Fruit fly (Drosophila melanogaster) whole organism, embryonic: ENCODE results near the gene Mgstl.

Experiments
- Adf1 ChIP-seq: fragments of 200-800 bp; sonication (Bioruptor generic); IDR thresholded peaks from 2 replicates; pipeline ENCODE4 v1.3.6; 2022; ENCODE audit warnings: missing biosample characterization, missing genetic modification characterization
- Bgb ChIP-seq: fragments of 200-800 bp; sonication (Bioruptor generic); IDR thresholded peaks from 2 replicates; pipeline ENCODE4 v1.3.6; 2022; ENCODE audit warnings: missing biosample characterization, missing genetic modification characterization; ENCODE audit not compliant: partially characterized antibody
- Bteb2 ChIP-seq: fragments of 200-800 bp; sonication (Bioruptor generic); optimal IDR thresholded peaks from 2 replicates; lab custom pipeline; 2016; ENCODE audit warnings: missing biosample characterization, missing genetic modification characterization
- CG11695 ChIP-seq: fragments of 200-800 bp; sonication (Bioruptor generic); IDR thresholded peaks from 3 replicates; pipeline ENCODE4 v1.3.6; 2022; ENCODE audit warnings: missing biosample characterization, missing genetic modification characterization
- CG14667 ChIP-seq: fragments of 200-800 bp; sonication (Bioruptor generic); IDR thresholded peaks from 2 replicates; pipeline ENCODE4 v1.3.6; 2022; ENCODE audit warnings: missing biosample characterization, missing genetic modification characterization
- CG17186 ChIP-seq: fragments of 200-800 bp; sonication (Bioruptor generic); optimal IDR thresholded peaks from 3 replicates; lab custom pipeline; 2017; ENCODE audit warnings: missing biosample characterization, missing genetic modification reagents, missing genetic modification characterization
- CG1792 ChIP-seq: fragments of 200-800 bp; sonication (Bioruptor generic); optimal IDR thresholded peaks from 2 replicates; lab custom pipeline; 2016; ENCODE audit warnings: missing biosample characterization, missing genetic modification characterization
- CG18619 ChIP-seq: fragments of 200-800 bp; sonication (Bioruptor generic); optimal IDR thresholded peaks from 3 replicates; lab custom pipeline; 2017; ENCODE audit warnings: missing biosample characterization, mild to moderate bottlenecking, missing genetic modification characterization
- CG2678 ChIP-seq: fragments of 200-800 bp; sonication (Bioruptor generic); optimal IDR thresholded peaks from 3 replicates; lab custom pipeline; 2019; ENCODE audit warnings: missing biosample characterization, mild to moderate bottlenecking, missing genetic modification characterization, moderate library complexity
- CG30431 ChIP-seq: fragments of 200-800 bp; sonication (Bioruptor generic); optimal IDR thresholded peaks from 2 replicates; lab custom pipeline; 2017; ENCODE audit warnings: missing biosample characterization, missing genetic modification characterization
- CG34224 ChIP-seq: fragments of 200-800 bp; sonication (Bioruptor generic); IDR thresholded peaks from 3 replicates; pipeline ENCODE4 v1.3.6; 2022; ENCODE audit warnings: missing biosample characterization, missing genetic modification characterization; ENCODE audit not compliant: partially characterized antibody
- CG3726 ChIP-seq: fragments of 200-800 bp; sonication (Bioruptor generic); IDR thresholded peaks from 3 replicates; pipeline ENCODE4, ENCODE4 v1.3.6; 2022; ENCODE audit warnings: missing biosample characterization, missing genetic modification characterization
- CG3847 ChIP-seq: fragments of 200-800 bp; sonication (Bioruptor generic); IDR thresholded peaks from 2 replicates; pipeline ENCODE4 v1.3.6; 2022; ENCODE audit warnings: missing biosample characterization, missing genetic modification characterization
- CG42726 ChIP-seq: fragments of 200-800 bp; sonication (Bioruptor generic); IDR thresholded peaks from 2 replicates; pipeline ENCODE4 v1.3.6; 2022; ENCODE audit warnings: missing biosample characterization, missing genetic modification characterization; ENCODE audit not compliant: partially characterized antibody
- CG4854 ChIP-seq: fragments of 200-800 bp; sonication (Bioruptor generic); optimal IDR thresholded peaks from 2 replicates; lab custom pipeline; 2016; ENCODE audit warnings: missing biosample characterization, missing genetic modification characterization, inconsistent platforms
- CG8089 ChIP-seq: fragments of 200-800 bp; sonication (Bioruptor generic); optimal IDR thresholded peaks from 3 replicates; lab custom pipeline; 2016; ENCODE audit warnings: missing biosample characterization, missing genetic modification characterization
- CG9932 ChIP-seq: fragments of 200-800 bp; sonication (Bioruptor generic); IDR thresholded peaks from 2 replicates; pipeline ENCODE4 v1.3.6; 2022; ENCODE audit warnings: missing biosample characterization, missing genetic modification characterization
- Dek ChIP-seq: fragments of 200-800 bp; sonication (Bioruptor generic); optimal IDR thresholded peaks from 3 replicates; lab custom pipeline; 2019; ENCODE audit warnings: missing biosample characterization, mild to moderate bottlenecking, missing genetic modification characterization, moderate library complexity
- E2f1 ChIP-seq: fragments of 200-800 bp; sonication (Bioruptor generic); IDR thresholded peaks from 2 replicates; pipeline ENCODE4 v1.3.6; 2022; ENCODE audit warnings: missing biosample characterization, missing genetic modification characterization
- Elba2 ChIP-seq: fragments of 200-800 bp; sonication (Bioruptor generic); optimal IDR thresholded peaks from 3 replicates; lab custom pipeline; 2016; ENCODE audit warnings: missing biosample characterization, missing genetic modification characterization
- H15 ChIP-seq: fragments of 200-800 bp; sonication (Bioruptor generic); IDR thresholded peaks from 3 replicates; pipeline ENCODE4 v1.3.6; 2022; ENCODE audit warnings: missing biosample characterization, missing genetic modification characterization
- HmgD ChIP-seq: fragments of 200-800 bp; sonication (Bioruptor generic); optimal IDR thresholded peaks from 3 replicates; lab custom pipeline; 2016; ENCODE audit warnings: missing biosample characterization, missing genetic modification characterization
- Hr78 ChIP-seq, 2 experiments: fragments of 200-800 bp in 1 of 2; fragments of >200 bp in 1 of 2; sonication (Bioruptor generic) in 1 of 2; optimal IDR thresholded peaks; 2 replicates each; lab custom pipeline; 2017 to 2019; ENCODE audit warnings: missing biosample characterization in 2 of 2, missing genetic modification characterization in 2 of 2, mild to moderate bottlenecking in 1 of 2, moderate library complexity in 1 of 2
- Lim3 ChIP-seq: fragments of 200-800 bp; sonication (Bioruptor generic); IDR thresholded peaks from 2 replicates; pipeline ENCODE4 v1.3.6; 2022; ENCODE audit warnings: missing biosample characterization, missing genetic modification characterization
- NFAT ChIP-seq: fragments of 200-800 bp; sonication (Bioruptor generic); IDR thresholded peaks from 2 replicates; pipeline ENCODE4 v1.3.6; 2022; ENCODE audit warnings: missing biosample characterization, missing genetic modification characterization
- Nf-YA ChIP-seq: fragments of 200-800 bp; sonication (Bioruptor generic); IDR thresholded peaks from 2 replicates; pipeline ENCODE4 v1.3.6; 2022; ENCODE audit warnings: missing biosample characterization, missing genetic modification characterization
- Stat92E ChIP-seq, 3 experiments: fragments of >200 bp in 2 of 3; fragments of 200-800 bp in 1 of 3; sonication (Bioruptor generic) in 1 of 3; optimal IDR thresholded peaks; 2 replicates each; lab custom pipeline; 2017 to 2019; ENCODE audit warnings: missing biosample characterization in 3 of 3, missing genetic modification characterization in 3 of 3, mild to moderate bottlenecking in 1 of 3, moderate library complexity in 1 of 3
- Trl ChIP-seq, 3 experiments: fragments of >200 bp in 2 of 3; fragments of 200-800 bp in 1 of 3; sonication (Bioruptor generic) in 1 of 3; optimal IDR thresholded peaks; 2 replicates in 1 of 3; 3 replicates in 2 of 3; lab custom pipeline; 2016 to 2017; ENCODE audit warnings: missing biosample characterization in 1 of 3, missing genetic modification characterization in 1 of 3
- cato ChIP-seq: fragments of 200-800 bp; sonication (Bioruptor generic); optimal IDR thresholded peaks from 2 replicates; lab custom pipeline; 2016; ENCODE audit warnings: missing biosample characterization, missing genetic modification characterization, borderline replicate concordance
- cwo ChIP-seq: fragments of 200-800 bp; sonication (Bioruptor generic); optimal IDR thresholded peaks from 3 replicates; lab custom pipeline; 2017; ENCODE audit warnings: missing biosample characterization, missing genetic modification characterization, mild to moderate bottlenecking, moderate library complexity, missing genetic modification reagents
- eve ChIP-seq, 2 experiments: fragments of >200 bp; optimal IDR thresholded peaks; 2 replicates each; lab custom pipeline; 2017; ENCODE audit warnings: missing biosample characterization in 2 of 2, missing genetic modification characterization in 2 of 2
- gfzf ChIP-seq: fragments of 200-800 bp; sonication (Bioruptor generic); optimal IDR thresholded peaks from 2 replicates; lab custom pipeline; 2016; ENCODE audit warnings: missing biosample characterization, mild to moderate bottlenecking, missing genetic modification characterization, moderate library complexity
- klu ChIP-seq: fragments of 200-800 bp; sonication (Bioruptor generic); IDR thresholded peaks from 2 replicates; pipeline ENCODE4 v1.3.6; 2022; ENCODE audit warnings: missing biosample characterization, missing genetic modification characterization
- maf-S ChIP-seq: fragments of 200-800 bp; sonication (Bioruptor generic); optimal IDR thresholded peaks from 2 replicates; lab custom pipeline; 2016; ENCODE audit warnings: missing biosample characterization, missing genetic modification characterization
- mld ChIP-seq: fragments of 200-800 bp; sonication (Bioruptor generic); IDR thresholded peaks from 3 replicates; pipeline ENCODE4 v1.3.6; 2022; ENCODE audit warnings: missing biosample characterization, missing genetic modification characterization; ENCODE audit not compliant: partially characterized antibody
- nau ChIP-seq: fragments of 200-800 bp; sonication (Bioruptor generic); optimal IDR thresholded peaks from 3 replicates; lab custom pipeline; 2017; ENCODE audit warnings: missing biosample characterization, mild to moderate bottlenecking, missing genetic modification characterization, missing genetic modification reagents
- nerfin-2 ChIP-seq: fragments of 200-800 bp; sonication (Bioruptor generic); IDR thresholded peaks from 2 replicates; pipeline ENCODE4 v1.3.6; 2022; ENCODE audit warnings: missing biosample characterization, missing genetic modification characterization; ENCODE audit not compliant: partially characterized antibody
- oc ChIP-seq: fragments of 200-800 bp; sonication (Bioruptor generic); optimal IDR thresholded peaks from 2 replicates; lab custom pipeline; 2018; ENCODE audit warnings: missing biosample characterization, mild to moderate bottlenecking, missing genetic modification characterization, moderate library complexity
- pros ChIP-seq: fragments of 200-800 bp; sonication (Bioruptor generic); optimal IDR thresholded peaks from 3 replicates; lab custom pipeline; 2019; ENCODE audit warnings: missing biosample characterization, mild to moderate bottlenecking, missing genetic modification characterization, moderate library complexity
- pum ChIP-seq: fragments of 200-800 bp; sonication (Bioruptor generic); optimal IDR thresholded peaks from 2 replicates; lab custom pipeline; 2016; ENCODE audit warnings: missing biosample characterization, missing genetic modification characterization
- ranshi ChIP-seq: fragments of 200-800 bp; sonication (Bioruptor generic); IDR thresholded peaks from 2 replicates; pipeline ENCODE4 v1.3.6; 2022; ENCODE audit warnings: missing biosample characterization, missing genetic modification characterization
- schlank ChIP-seq: fragments of 200-800 bp; sonication (Bioruptor generic); optimal IDR thresholded peaks from 2 replicates; lab custom pipeline; 2018; ENCODE audit warnings: missing biosample characterization, mild to moderate bottlenecking, missing genetic modification characterization
- scrt ChIP-seq: fragments of 200-800 bp; sonication (Bioruptor generic); optimal IDR thresholded peaks from 2 replicates; lab custom pipeline; 2018; ENCODE audit warnings: missing biosample characterization, mild to moderate bottlenecking, missing genetic modification characterization, moderate library complexity
- sna ChIP-seq: fragments of 200-800 bp; sonication (Bioruptor generic); IDR thresholded peaks from 2 replicates; pipeline ENCODE4 v1.3.6; 2022; ENCODE audit warnings: missing biosample characterization, missing genetic modification characterization; ENCODE audit not compliant: partially characterized antibody
- ssp ChIP-seq: fragments of 200-800 bp; sonication (Bioruptor generic); IDR thresholded peaks from 2 replicates; pipeline ENCODE4 v1.3.6; 2022; ENCODE audit warnings: missing biosample characterization, missing genetic modification characterization
- vvl ChIP-seq: fragments of 200-800 bp; sonication (Bioruptor generic); IDR thresholded peaks from 2 replicates; pipeline ENCODE4 v1.3.6; 2022; ENCODE audit warnings: missing biosample characterization, missing genetic modification characterization
- zen2 ChIP-seq: fragments of 200-800 bp; sonication (Bioruptor generic); IDR thresholded peaks from 3 replicates; pipeline ENCODE4 v1.3.6; 2022; ENCODE audit warnings: missing biosample characterization, missing genetic modification characterization; ENCODE audit not compliant: partially characterized antibody

The Mgstl gene

dm6 chrX:21042638-21043513, 951 bp downstream of the Mgstl start (continued):
- TF ChIP-seq Dek (tag; lab: Kevin White, UChicago) (peak; percentile 90), Elba2 (no peak), Hr78 (GFP tag; optimal IDR thresholded peaks at IDR 0.05; lab: Kevin White, UChicago) (peak in 1 of 2 experiments; percentile 66), cwo (GFP tag; lab: Kevin White, UChicago) (peak; percentile 86), pros (GFP tag; lab: Kevin White, UChicago) (peak; percentile 45), nau (GFP tag; lab: Kevin White, UChicago) (peak; percentile 81), CG1792 (no peak), nerfin-2 (GFP tag; lab: Robert Waterston, UW) (no peak), klu (peak; percentile 75), sna (0 out of 2 replicates have a peak, but pooled peaks have one; percentile 13), CG2678 (tag; lab: Kevin White, UChicago) (peak; percentile 94), CG3847 (GFP tag; lab: Robert Waterston, UW) (peak; percentile 85), CG8089 (GFP tag; lab: Kevin White, UChicago) (no peak), mld (GFP tag; lab: Robert Waterston, UW) (no peak), Trl (optimal IDR thresholded peaks at IDR 0.05; lab: Kevin White, UChicago) (no peak), Trl (GFP tag; optimal IDR thresholded peaks at IDR 0.05; lab: Kevin White, UChicago) (no peak), CG9932 (GFP tag; lab: Robert Waterston, UW) (peak; percentile 91), ranshi (peak; percentile 89), NFAT (peak; percentile 76), maf-S (GFP tag; lab: Kevin White, UChicago) (no peak), schlank (tag; lab: Kevin White, UChicago) (peak; percentile 60), gfzf (GFP tag; lab: Kevin White, UChicago) (no peak), CG34224 (GFP tag; lab: Robert Waterston, UW) (no peak), Bgb (GFP tag; lab: Robert Waterston, UW) (no peak; the same call in 1 of the 2 replicates), CG3726 (GFP tag; lab: Robert Waterston, UW) (0 out of 3 replicates have a peak, but pooled peaks have one; percentile 66), HmgD (GFP tag; lab: Kevin White, UChicago) (no peak), cato (GFP tag; lab: Kevin White, UChicago) (peak; percentile 42), CG18619 (GFP tag; lab: Kevin White, UChicago) (peak; percentile 80), CG11695 (peak; percentile 91), vvl (GFP tag; lab: Robert Waterston, UW) (peak; percentile 97), Nf-YA (GFP tag; lab: Robert Waterston, UW) (peak; percentile 73), ssp (GFP tag; lab: Robert Waterston, UW) (peak; percentile 70), E2f1 (GFP tag; lab: Robert Waterston, UW) (peak; percentile 90), CG42726 (GFP tag; lab: Robert Waterston, UW) (0 out of 2 replicates have a peak, but pooled peaks have one; percentile 9), zen2 (GFP tag; lab: Robert Waterston, UW) (no peak), H15 (GFP tag; lab: Robert Waterston, UW) (peak; percentile 86), Lim3 (peak; percentile 60), CG14667 (GFP tag; lab: Robert Waterston, UW) (peak; percentile 84), CG30431 (peak; percentile 67), oc (tag; lab: Kevin White, UChicago) (peak; percentile 92), Bteb2 (no peak), CG4854 (GFP tag; lab: Kevin White, UChicago) (peak; percentile 46), Stat92E (GFP tag; optimal IDR thresholded peaks at IDR 0.05; lab: Kevin White, UChicago) (peak in 1 of 3 experiments; percentile 57), CG17186 (GFP tag; lab: Kevin White, UChicago) (peak; percentile 46), eve (GFP tag; optimal IDR thresholded peaks at IDR 0.05; lab: Kevin White, UChicago) (no peak), scrt (GFP tag; lab: Kevin White, UChicago) (peak; percentile 82), pum (GFP tag; lab: Kevin White, UChicago) (no peak), Adf1 (peak; percentile 69)
